Worm (Caenorhabditis elegans) whole organism, L3 larva: Measurements from ENCODE around the gene lect-2.
"Not testable (repeated sequence)": the region's sequence is repeated elsewhere in the genome, so short reads cannot be mapped to it uniquely, and the experiment has no call there.

Experiments used
- ZK546.5 ChIP-seq: sonication (generic microtip); optimal IDR thresholded peaks from 2 replicates; lab custom pipeline; 2017; ENCODE audit warnings: missing biosample characterization, missing genetic modification characterization
- aly-2 ChIP-seq: fragments of 150-350 bp; optimal IDR thresholded peaks from 2 replicates; lab custom pipeline; 2014; ENCODE audit warnings: missing biosample characterization, missing genetic modification characterization
- ama-1 ChIP-seq: fragments of 150-350 bp; optimal IDR thresholded peaks from 2 replicates; lab custom pipeline; 2018
- ceh-16 ChIP-seq: sonication (generic microtip); optimal IDR thresholded peaks from 2 replicates; lab custom pipeline; 2017; ENCODE audit warnings: missing biosample characterization, missing genetic modification characterization
- ceh-82 ChIP-seq: fragments of 150-350 bp; optimal IDR thresholded peaks from 2 replicates; lab custom pipeline; 2014; ENCODE audit warnings: missing biosample characterization, missing genetic modification characterization
- egl-27 ChIP-seq: sonication (generic microtip); optimal IDR thresholded peaks from 4 replicates; lab custom pipeline; 2017; ENCODE audit warnings: missing biosample characterization, missing genetic modification reagents, missing genetic modification characterization
- egl-5 ChIP-seq: fragments of 150-350 bp; optimal IDR thresholded peaks from 2 replicates; lab custom pipeline; 2017; ENCODE audit warnings: missing biosample characterization, missing genetic modification reagents, missing genetic modification characterization, inconsistent platforms
- elt-2 ChIP-seq: sonication (generic microtip); optimal IDR thresholded peaks from 2 replicates; lab custom pipeline; 2016; ENCODE audit warnings: missing genetic modification reagents, mild to moderate bottlenecking, missing genetic modification characterization, missing compliant biosample characterization
- fkh-2 ChIP-seq: fragments of 150-350 bp; optimal IDR thresholded peaks from 2 replicates; lab custom pipeline; 2014; ENCODE audit warnings: missing biosample characterization, missing genetic modification reagents, missing genetic modification characterization
- fos-1 ChIP-seq: fragments of 150-350 bp; optimal IDR thresholded peaks from 2 replicates; lab custom pipeline; 2014; ENCODE audit warnings: missing biosample characterization, missing genetic modification characterization
- hmg-11 ChIP-seq: sonication (generic microtip); optimal IDR thresholded peaks from 2 replicates; lab custom pipeline; 2016; ENCODE audit warnings: missing genetic modification characterization, missing compliant biosample characterization
- lin-15B ChIP-seq: fragments of 150-350 bp; optimal IDR thresholded peaks from 2 replicates; lab custom pipeline; 2014; ENCODE audit warnings: missing biosample characterization, missing genetic modification characterization
- mdl-1 ChIP-seq: fragments of 150-350 bp; optimal IDR thresholded peaks from 2 replicates; lab custom pipeline; 2014; ENCODE audit warnings: missing biosample characterization, missing genetic modification characterization
- nfya-1 ChIP-seq: sonication (generic microtip); optimal IDR thresholded peaks from 2 replicates; lab custom pipeline; 2017; ENCODE audit warnings: missing genetic modification characterization, mild to moderate bottlenecking, missing compliant biosample characterization, antibody characterized with exemption, moderate library complexity; ENCODE audit not compliant: insufficient read depth
- nhr-23 ChIP-seq: fragments of 150-350 bp; optimal IDR thresholded peaks from 2 replicates; lab custom pipeline; 2014; ENCODE audit warnings: missing biosample characterization, missing genetic modification reagents, missing genetic modification characterization
- nhr-25 ChIP-seq: sonication (generic microtip); optimal IDR thresholded peaks from 2 replicates; lab custom pipeline; 2017; ENCODE audit warnings: missing biosample characterization, missing genetic modification characterization
- nhr-28 ChIP-seq: fragments of 150-350 bp; optimal IDR thresholded peaks from 2 replicates; lab custom pipeline; 2014; ENCODE audit warnings: missing biosample characterization, missing genetic modification characterization
- nhr-43 ChIP-seq: sonication (generic microtip); optimal IDR thresholded peaks from 2 replicates; lab custom pipeline; 2016; ENCODE audit warnings: mild to moderate bottlenecking, missing genetic modification characterization, missing compliant biosample characterization; ENCODE audit not compliant: poor library complexity, severe bottlenecking
- nhr-77 ChIP-seq: fragments of 150-350 bp; optimal IDR thresholded peaks from 2 replicates; lab custom pipeline; 2014; ENCODE audit warnings: missing biosample characterization, missing genetic modification characterization
- pha-4 ChIP-seq: fragments of 150-350 bp; optimal IDR thresholded peaks from 2 replicates; lab custom pipeline; 2014; ENCODE audit warnings: missing biosample characterization, missing genetic modification reagents, missing genetic modification characterization
- pqm-1 ChIP-seq: fragments of 150-350 bp; optimal IDR thresholded peaks from 2 replicates; lab custom pipeline; 2017; ENCODE audit warnings: missing biosample characterization, missing genetic modification characterization, inconsistent platforms
- sea-2 ChIP-seq: fragments of 150-350 bp; sonication (generic microtip); optimal IDR thresholded peaks from 4 replicates; lab custom pipeline; 2014; ENCODE audit warnings: missing biosample characterization, missing genetic modification reagents, missing genetic modification characterization
- skn-1 ChIP-seq: fragments of 150-350 bp; optimal IDR thresholded peaks from 2 replicates; lab custom pipeline; 2014; ENCODE audit warnings: missing biosample characterization, missing genetic modification characterization
- snpc-4 ChIP-seq: fragments of 150-350 bp; optimal IDR thresholded peaks from 2 replicates; lab custom pipeline; 2014; ENCODE audit warnings: missing biosample characterization, missing genetic modification characterization
- tbx-2 ChIP-seq: sonication (generic microtip); optimal IDR thresholded peaks from 2 replicates; lab custom pipeline; 2016; ENCODE audit warnings: mild to moderate bottlenecking, missing genetic modification characterization, missing compliant biosample characterization
- unc-62 ChIP-seq: fragments of 150-350 bp; sonication (generic microtip); optimal IDR thresholded peaks from 4 replicates; lab custom pipeline; 2014; ENCODE audit warnings: missing biosample characterization, missing genetic modification reagents, missing genetic modification characterization
- zag-1 ChIP-seq: fragments of 150-350 bp; optimal IDR thresholded peaks from 2 replicates; lab custom pipeline; 2014; ENCODE audit warnings: missing biosample characterization, missing genetic modification characterization
- ztf-4 ChIP-seq: fragments of 150-350 bp; optimal IDR thresholded peaks from 2 replicates; lab custom pipeline; 2014; ENCODE audit warnings: missing biosample characterization, missing genetic modification characterization

lect-2 gene

DNA sequence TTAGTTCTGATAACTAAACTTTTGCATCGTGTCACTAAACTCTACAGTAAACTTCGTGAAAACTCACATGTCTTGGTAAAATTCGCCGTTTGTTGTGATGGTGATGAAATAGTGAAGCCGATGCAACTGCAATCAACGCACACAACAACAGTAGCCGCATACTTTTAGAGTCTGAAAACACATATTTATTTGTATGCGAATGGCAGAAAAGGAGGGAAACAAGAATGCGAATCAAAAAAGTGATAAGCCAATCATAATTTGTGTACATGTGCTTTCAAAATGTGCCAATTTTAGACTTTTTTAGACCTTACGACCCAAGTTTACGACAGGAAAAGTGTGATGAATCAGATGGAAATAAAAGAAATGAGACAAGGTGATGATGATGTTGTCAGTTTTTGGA, 14.8 kb downstream of the lect-2 start, which contains the start of gene K05F1.10:
K05F1.10 (minus strand) TSS at position 171 of the 400 bp plus-strand sequence.
- no peak for TF ChIP-seq ZK546.5 (tag; lab: Kevin White, UChicago)
- peak; percentile 9 for TF ChIP-seq pha-4 (tag; lab: Kevin White, UChicago)
- no peak for TF ChIP-seq nhr-28
- TF ChIP-seq hmg-11 (tag; lab: Kevin White, UChicago) = no peak
- TF ChIP-seq ama-1 = peak; percentile 9
- TF ChIP-seq elt-2 (tag; lab: Kevin White, UChicago) = peak; percentile 86
- TF ChIP-seq pqm-1 (tag; lab: Kevin White, UChicago) = peak; percentile 54

DNA sequence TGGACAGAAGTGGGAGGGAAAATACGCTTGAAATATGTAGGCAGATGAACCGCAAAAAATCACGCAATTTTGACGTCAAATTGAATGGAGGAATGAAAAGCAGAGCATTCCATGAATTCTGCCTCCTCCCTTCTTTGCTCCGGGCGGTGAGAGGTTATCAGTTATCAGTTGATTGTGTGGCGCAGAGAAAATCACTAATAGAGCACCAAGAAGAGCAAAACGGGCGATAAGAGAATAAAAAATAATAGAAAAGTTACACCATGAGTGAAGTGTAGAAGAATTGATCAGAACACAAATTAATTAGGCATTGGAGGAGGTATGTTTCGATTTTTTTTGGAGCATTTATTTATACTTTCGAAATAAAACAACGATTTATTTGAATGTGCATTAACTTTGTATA, 16.0 kb downstream of the lect-2 start:
- peak; percentile 63 for TF ChIP-seq pqm-1 (tag; lab: Kevin White, UChicago)
- no peak for TF ChIP-seq nhr-25 (tag; lab: Kevin White, UChicago)
- TF ChIP-seq elt-2 (tag; lab: Kevin White, UChicago) = peak; percentile 97

DNA sequence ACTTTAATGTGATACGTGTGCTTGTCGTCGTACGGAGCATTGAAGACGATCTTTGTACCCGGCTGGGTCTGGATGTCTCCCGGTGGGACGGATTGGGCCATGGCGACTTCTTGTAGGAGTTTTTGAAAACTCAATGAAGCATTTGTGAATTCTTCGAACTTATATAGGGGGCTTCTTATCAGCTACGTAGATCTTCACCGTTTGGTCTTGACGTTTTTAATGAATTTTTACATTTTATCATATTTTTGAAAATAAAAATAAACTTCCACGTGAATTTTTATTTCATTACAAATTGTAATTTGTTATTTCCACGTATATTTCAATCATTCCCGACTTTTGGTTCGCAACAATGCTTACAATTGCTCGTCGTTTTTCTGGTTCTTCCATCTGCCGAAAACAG, 19.7 kb downstream of the lect-2 start, which contains the start of the genes msp-64 and ZK1248.5:
msp-64 (minus strand) TSS at position 101 of the 400 bp plus-strand sequence.
ZK1248.5 (plus strand) TSS at position 285 of the 400 bp plus-strand sequence.
- TF ChIP-seq ZK546.5 (tag; lab: Kevin White, UChicago) (no peak), pha-4 (tag; lab: Kevin White, UChicago) (no peak), nhr-28 (no peak), nfya-1 (tag; lab: Kevin White, UChicago) (no peak), ceh-82 (no peak), hmg-11 (tag; lab: Kevin White, UChicago) (no peak)

DNA sequence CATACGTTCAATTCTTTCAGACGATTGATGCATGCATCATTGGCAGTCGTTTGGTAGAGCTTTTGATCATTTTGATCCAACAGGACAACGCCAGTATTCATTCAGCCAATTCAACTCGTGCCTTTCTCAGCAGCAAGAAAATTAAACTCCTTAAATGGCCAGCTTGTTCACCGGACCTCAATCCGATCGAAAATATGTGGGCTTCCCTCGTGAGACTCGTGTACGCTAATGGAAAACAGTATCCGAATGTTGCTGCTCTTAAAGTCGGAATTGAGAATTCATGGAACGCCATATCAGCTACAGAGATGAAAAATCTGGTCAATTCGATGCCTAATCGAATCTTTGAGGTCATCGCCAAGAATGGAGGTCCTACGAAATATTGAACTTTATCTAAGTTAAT, 24.9 kb downstream of the lect-2 start, which contains the start of gene wago-5:
wago-5 (minus strand) TSS at position 101 of the 400 bp plus-strand sequence.
- not testable (repeated sequence) for TF ChIP-seq skn-1, ceh-16, ZK546.5 (tag; lab: Kevin White, UChicago)

DNA sequence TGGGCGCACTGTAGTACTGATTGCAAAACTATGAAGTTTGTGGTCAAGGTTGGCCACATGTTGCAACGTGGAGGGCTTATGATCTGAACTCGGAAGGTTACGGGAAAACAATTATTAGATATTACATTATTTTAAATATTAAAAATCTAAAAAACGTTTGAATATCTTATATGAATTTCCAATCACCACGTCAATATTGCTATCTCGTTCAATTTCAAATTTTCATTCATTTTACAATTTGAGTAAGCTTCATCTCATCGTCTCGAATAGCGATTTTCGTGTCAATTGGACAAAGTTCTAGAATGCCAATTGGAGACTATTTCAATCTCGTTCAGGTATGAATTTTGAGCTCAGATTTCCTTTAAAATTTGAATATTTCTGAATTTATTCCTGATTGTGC, 25.8 kb downstream of the lect-2 start, which contains the start of gene ZK1248.20:
ZK1248.20 (plus strand) TSS at position 301 of the 400 bp plus-strand sequence.
- no peak for TF ChIP-seq egl-27 (tag; lab: Kevin White, UChicago)
- no peak for TF ChIP-seq fos-1 (tag; lab: Kevin White, UChicago)
- no peak for TF ChIP-seq pqm-1 (tag; lab: Kevin White, UChicago)
- no peak for TF ChIP-seq ceh-16 (tag; lab: Kevin White, UChicago)
- no peak for TF ChIP-seq unc-62 (GFP tag; lab: Kevin White, UChicago)
- TF ChIP-seq ceh-82 = no peak
- TF ChIP-seq sea-2 (GFP tag; lab: Kevin White, UChicago) = no peak
- no peak for TF ChIP-seq ztf-4 (tag; lab: Kevin White, UChicago)
- TF ChIP-seq nhr-43 (tag; lab: Kevin White, UChicago) = no peak
- TF ChIP-seq egl-5 (tag; lab: Kevin White, UChicago) = no peak
- TF ChIP-seq aly-2 = no peak

DNA sequence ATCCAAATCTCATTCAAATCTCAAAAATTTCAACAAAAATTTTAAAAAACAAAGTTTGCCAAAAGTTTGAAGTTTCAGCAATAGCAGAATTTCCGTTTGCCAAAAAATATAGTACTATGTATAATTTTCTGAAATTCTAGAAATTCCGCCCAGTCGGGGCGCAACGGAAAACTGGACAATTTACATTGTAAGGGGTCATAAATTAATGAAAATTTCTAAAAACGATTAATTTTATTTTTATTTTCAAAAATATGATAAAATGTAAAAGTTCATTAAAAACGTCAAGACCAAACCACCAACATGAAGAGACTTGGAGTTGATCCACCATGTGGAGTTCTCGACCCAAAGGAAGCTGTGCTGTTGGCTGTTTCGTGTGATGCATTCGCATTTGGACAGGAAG, 27.8 kb downstream of the lect-2 start, which contains the start of gene ZK1248.4:
ZK1248.4 (plus strand) TSS at position 301 of the 400 bp plus-strand sequence.
- TF ChIP-seq zag-1 (tag; lab: Kevin White, UChicago) = no peak
- TF ChIP-seq fkh-2 (tag; lab: Kevin White, UChicago) = no peak
- TF ChIP-seq nhr-23 (tag; lab: Kevin White, UChicago) = no peak

DNA sequence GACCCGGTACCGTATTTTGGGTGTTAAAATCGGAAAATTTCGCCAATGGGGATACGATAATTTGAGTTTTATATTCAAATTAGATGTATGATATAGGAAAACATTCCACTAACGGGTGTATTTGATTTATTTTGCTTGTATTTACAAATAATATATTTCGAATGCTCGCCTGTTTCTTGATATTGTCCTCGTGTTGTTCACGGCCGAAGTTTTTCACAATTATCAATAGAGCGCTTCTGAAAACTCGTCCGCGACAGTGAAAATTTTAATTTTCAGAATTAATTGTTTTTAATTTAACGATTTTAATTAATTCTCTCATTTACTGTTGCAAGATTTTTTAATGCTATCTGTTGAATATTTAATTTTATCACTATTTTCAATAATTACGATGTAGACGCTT, 29.1 kb downstream of the lect-2 start:
- TF ChIP-seq unc-62 (GFP tag; lab: Kevin White, UChicago) (no peak), mdl-1 (tag; lab: Kevin White, UChicago) (no peak), skn-1 (tag; lab: Kevin White, UChicago) (peak; percentile 16), pqm-1 (tag; lab: Kevin White, UChicago) (peak; percentile 39), snpc-4 (no peak), elt-2 (tag; lab: Kevin White, UChicago) (peak; percentile 53), ama-1 (no peak), lin-15B (tag; lab: Kevin White, UChicago) (peak; percentile 20), nhr-43 (tag; lab: Kevin White, UChicago) (peak; percentile 49), nhr-28 (no peak), nfya-1 (tag; lab: Kevin White, UChicago) (no peak), tbx-2 (tag; lab: Kevin White, UChicago) (no peak), nhr-77 (tag; lab: Kevin White, UChicago) (no peak)
- TF ChIP-seq, all 47 proteins: peak for 5
